Fruit fly (Drosophila melanogaster) whole organism: ENCODE results near the gene Dbp73D.

Experiments
- pan ChIP-seq: fragments of >200 bp; optimal IDR thresholded peaks from 2 replicates; lab custom pipeline; 2017
- usp ChIP-seq: fragments of >200 bp; optimal IDR thresholded peaks from 2 replicates; lab custom pipeline; 2017; ENCODE audit warnings: missing biosample characterization, missing genetic modification characterization, mixed read lengths

dm6 chr3L:16751487-16752054, 21.0 kb upstream of the Dbp73D start:
- no peak for TF ChIP-seq pan
- no peak for TF ChIP-seq usp
